Worm (Caenorhabditis elegans) whole organism, late embryonic: ENCODE data around the gene C12D8.9.

ENCODE experiments used
- C38D4.7 ChIP-seq: fragments of 200-800 bp; sonication (Bioruptor generic); optimal IDR thresholded peaks from 2 replicates; lab custom pipeline; 2018; ENCODE audit warnings: mild to moderate bottlenecking, missing genetic modification characterization, moderate library complexity, missing compliant biosample characterization
- ceh-22 ChIP-seq: sonication (generic microtip); optimal IDR thresholded peaks from 2 replicates; lab custom pipeline; 2017; ENCODE audit warnings: missing biosample characterization, missing genetic modification characterization
- ceh-9 ChIP-seq: sonication (generic microtip); optimal IDR thresholded peaks from 2 replicates; lab custom pipeline; 2016; ENCODE audit warnings: mild to moderate bottlenecking, missing genetic modification characterization, inconsistent platforms, missing compliant biosample characterization
- che-1 ChIP-seq: sonication (generic microtip); optimal IDR thresholded peaks from 2 replicates; lab custom pipeline; 2016; ENCODE audit warnings: mild to moderate bottlenecking, missing genetic modification characterization, missing compliant biosample characterization
- dve-1 ChIP-seq: sonication (generic microtip); optimal IDR thresholded peaks from 2 replicates; lab custom pipeline; 2017; ENCODE audit warnings: antibody characterized with exemption, mild to moderate bottlenecking, missing genetic modification characterization, missing compliant biosample characterization
- fax-1 ChIP-seq: sonication (generic microtip); optimal IDR thresholded peaks from 2 replicates; lab custom pipeline; 2016; ENCODE audit warnings: missing genotype, missing genetic modification characterization, missing compliant biosample characterization
- hlh-30 ChIP-seq: sonication (generic microtip); optimal IDR thresholded peaks from 2 replicates; lab custom pipeline; 2017; ENCODE audit warnings: antibody characterized with exemption, missing genetic modification characterization, missing compliant biosample characterization; ENCODE audit not compliant: insufficient read depth
- nhr-11 ChIP-seq: fragments of 150-350 bp; optimal IDR thresholded peaks from 2 replicates; lab custom pipeline; 2014; ENCODE audit warnings: missing biosample characterization, missing genetic modification characterization
- rnt-1 ChIP-seq: sonication (generic microtip); optimal IDR thresholded peaks from 2 replicates; lab custom pipeline; 2016; ENCODE audit warnings: missing genetic modification characterization, missing compliant biosample characterization
- ttx-3 ChIP-seq: sonication (generic microtip); optimal IDR thresholded peaks from 2 replicates; lab custom pipeline; 2016; ENCODE audit warnings: missing genetic modification reagents, missing genetic modification characterization, missing compliant biosample characterization

DNA sequence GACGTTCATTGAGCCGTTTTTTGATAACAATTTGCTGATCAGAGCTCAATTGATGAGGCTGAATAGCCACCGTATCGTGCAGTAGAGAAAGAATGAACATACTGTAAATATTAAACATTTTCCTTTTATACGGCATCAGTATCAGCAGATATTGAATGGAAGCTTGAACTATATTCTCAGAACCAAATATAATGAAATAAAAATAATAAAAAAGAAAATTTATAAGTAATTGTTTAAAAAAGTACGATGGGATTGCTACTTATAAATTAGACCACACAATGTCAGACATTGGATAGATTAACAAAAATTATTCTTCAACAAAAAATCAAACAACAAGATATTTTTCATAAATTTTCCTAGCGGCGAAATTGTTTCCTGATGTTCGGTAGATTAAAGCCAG is 36.5 kb downstream of the C12D8.9 start, which contains the start of gene rpc-25:
- TF ChIP-seq ceh-22 (no peak), nhr-11 (tag; lab: Kevin White, UChicago) (no peak), hlh-30 (tag; lab: Kevin White, UChicago) (no peak), dve-1 (tag; lab: Kevin White, UChicago) (no peak), fax-1 (tag; lab: Kevin White, UChicago) (no peak), rnt-1 (tag; lab: Kevin White, UChicago) (no peak), C38D4.7 (GFP tag; lab: Kevin White, UChicago) (no peak), ceh-9 (tag; lab: Kevin White, UChicago) (no peak), ttx-3 (no peak), che-1 (tag; lab: Kevin White, UChicago) (no peak)
